Worm (Caenorhabditis elegans): Measurements from ENCODE around the gene B0336.7.
A peak's percentile ranks its signal among the peaks of the same experiment; 100 is the strongest.

The B0336.7 gene

ce11 chrIII:5708024-5708423, 10.9 kb upstream of the B0336.7 start:
- TF ChIP-seq daf-16 (GFP tag; optimal IDR thresholded peaks at IDR 0.05) (peak in 1 of 2 experiments; percentile 5), daf-16 (tag; optimal IDR thresholded peaks at IDR 0.05) (no peak), attf-4 (tag; optimal IDR thresholded peaks at IDR 0.05) (no peak), arid-1 (GFP tag; conservative IDR thresholded peaks at IDR 0.05) (no peak), ztf-11 (tag; optimal IDR thresholded peaks at IDR 0.05) (no peak), nhr-111 (GFP tag; optimal IDR thresholded peaks at IDR 0.05) (no peak), ceh-20 (GFP tag; IDR thresholded peaks at IDR 0.05) (no peak), ama-1 (optimal IDR thresholded peaks at IDR 0.05) (no peak), F26F4.8 (GFP tag; conservative IDR thresholded peaks at IDR 0.05) (0 out of 2 replicates have a peak, but pooled peaks have one; percentile 5), F44E2.7 (GFP tag; IDR thresholded peaks at IDR 0.05) (no peak), daf-19 (GFP tag; conservative IDR thresholded peaks at IDR 0.05) (no peak), R02D3.7 (tag; optimal IDR thresholded peaks at IDR 0.05) (no peak), nhr-48 (tag; optimal IDR thresholded peaks at IDR 0.05) (no peak), nhr-42 (GFP tag; IDR thresholded peaks at IDR 0.05) (no peak), sdz-12 (GFP tag; optimal IDR thresholded peaks at IDR 0.05) (no peak), F10B5.3 (tag; optimal IDR thresholded peaks at IDR 0.05) (no peak), Y48G9A.11 (GFP tag; IDR thresholded peaks at IDR 0.05) (no peak), gei-8 (GFP tag; optimal IDR thresholded peaks at IDR 0.05) (no peak), ces-1 (GFP tag; optimal IDR thresholded peaks at IDR 0.05) (no peak), duxl-1 (tag; optimal IDR thresholded peaks at IDR 0.05; ENCODE audit: poor library complexity) (no peak), hmg-1.1 (GFP tag; IDR thresholded peaks at IDR 0.05) (no peak), cey-2 (tag; optimal IDR thresholded peaks at IDR 0.05; ENCODE audit: borderline replicate concordance, insufficient read depth) (no peak), mxl-3 (GFP tag; optimal IDR thresholded peaks at IDR 0.05) (no peak), T26A8.4 (GFP tag; IDR thresholded peaks at IDR 0.05) (no peak), madf-9 (GFP tag; conservative IDR thresholded peaks at IDR 0.05) (no peak), snpc-1.2 (GFP tag; IDR thresholded peaks at IDR 0.05) (no peak), mes-2 (tag; optimal IDR thresholded peaks at IDR 0.05; ENCODE audit: poor library complexity, severe bottlenecking) (peak; percentile 1), daf-12 (tag; optimal IDR thresholded peaks at IDR 0.05) (no peak), lim-7 (GFP tag; IDR thresholded peaks at IDR 0.05) (no peak), ztf-7 (tag; optimal IDR thresholded peaks at IDR 0.05) (no peak), hlh-11 (tag; optimal IDR thresholded peaks at IDR 0.05) (peak; percentile 30), set-16 (GFP tag; IDR thresholded peaks at IDR 0.05) (no peak), egl-43 (GFP tag; IDR thresholded peaks at IDR 0.05) (0 out of 2 replicates have a peak, but pooled peaks have one; percentile 29), nhr-76 (tag; optimal IDR thresholded peaks at IDR 0.05) (no peak), mdt-29 (GFP tag; IDR thresholded peaks at IDR 0.05) (no peak), ctbp-1 (GFP tag; IDR thresholded peaks at IDR 0.05) (0 out of 2 replicates have a peak, but pooled peaks have one; percentile 17), zag-1 (tag; optimal IDR thresholded peaks at IDR 0.05) (no peak), nhr-10 (tag; optimal IDR thresholded peaks at IDR 0.05) (no peak), nhr-11 (tag; optimal IDR thresholded peaks at IDR 0.05) (peak; percentile 27)

- TF ChIP-seq snpc-4 (tag; optimal IDR thresholded peaks at IDR 0.05), result no peak
- no peak for TF ChIP-seq tra-1 (GFP tag; IDR thresholded peaks at IDR 0.05)
- TF ChIP-seq F49E8.2 (tag; optimal IDR thresholded peaks at IDR 0.05; ENCODE audit: borderline replicate concordance), result no peak
- TF ChIP-seq ZK337.2 (GFP tag; IDR thresholded peaks at IDR 0.05), result no peak
- TF ChIP-seq ceh-32 (tag; optimal IDR thresholded peaks at IDR 0.05; ENCODE audit: poor library complexity), result no peak
- TF ChIP-seq nhr-48 (tag; optimal IDR thresholded peaks at IDR 0.05), result no peak
- TF ChIP-seq nhr-111 (GFP tag; optimal IDR thresholded peaks at IDR 0.05), result no peak
- no peak for TF ChIP-seq zip-2 (tag; optimal IDR thresholded peaks at IDR 0.05)
- TF ChIP-seq lin-29 (GFP tag; IDR thresholded peaks at IDR 0.05), result no peak
- TF ChIP-seq saeg-2 (GFP tag; IDR thresholded peaks at IDR 0.05), result no peak
- no peak for TF ChIP-seq egl-27 (tag; optimal IDR thresholded peaks at IDR 0.05)
- TF ChIP-seq vab-7 (GFP tag; IDR thresholded peaks at IDR 0.05), result no peak
- no peak for TF ChIP-seq fkh-10 (GFP tag; optimal IDR thresholded peaks at IDR 0.05)
- TF ChIP-seq unc-130 (GFP tag; optimal IDR thresholded peaks at IDR 0.05), result no peak
- no peak for TF ChIP-seq hlh-30 (tag; optimal IDR thresholded peaks at IDR 0.05; ENCODE audit: insufficient read depth)
- no peak for TF ChIP-seq ctbp-1 (GFP tag; IDR thresholded peaks at IDR 0.05)
- TF ChIP-seq php-3 (GFP tag; IDR thresholded peaks at IDR 0.05), result no peak
- TF ChIP-seq zag-1 (tag; optimal IDR thresholded peaks at IDR 0.05), result no peak
These were observed 10.4 kb upstream of the B0336.7 start for ce11 chrIII:5707546-5707945.

Data from whole organism, L4 larva.